Worm (Caenorhabditis elegans) whole organism, L1 larva: ENCODE measurements around the gene D2063.1.
"Not testable (repeated sequence)": the region's sequence is repeated elsewhere in the genome, so short reads cannot be mapped to it uniquely, and the experiment has no call there.

Experiments used
- alr-1 ChIP-seq: fragments of 200-800 bp; sonication (Bioruptor generic); optimal IDR thresholded peaks from 2 replicates; lab custom pipeline; 2018; ENCODE audit warnings: borderline replicate concordance, mild to moderate bottlenecking, missing genetic modification characterization, missing compliant biosample characterization
- ama-1 ChIP-seq: fragments of 150-350 bp; optimal IDR thresholded peaks from 2 replicates; lab custom pipeline; 2014
- ceh-63 ChIP-seq: fragments of 200-800 bp; sonication (Bioruptor generic); optimal IDR thresholded peaks from 2 replicates; lab custom pipeline; 2018; ENCODE audit warnings: mild to moderate bottlenecking, missing genetic modification characterization, missing compliant biosample characterization
- ceh-8 ChIP-seq: fragments of 200-800 bp; sonication (Bioruptor generic); optimal IDR thresholded peaks from 2 replicates; lab custom pipeline; 2018; ENCODE audit warnings: mild to moderate bottlenecking, missing genetic modification characterization, moderate library complexity, missing compliant biosample characterization
- ceh-82 ChIP-seq, 3 experiments: fragments of 150-350 bp in 1 of 3; sonication (generic microtip) in 2 of 3; optimal IDR thresholded peaks; 2 replicates each; lab custom pipeline; 2014 to 2017; ENCODE audit warnings: missing biosample characterization in 3 of 3, missing genetic modification characterization in 3 of 3
- ceh-88 ChIP-seq: fragments of 200-800 bp; sonication (Bioruptor generic); IDR thresholded peaks from 2 replicates; pipeline ENCODE4 v1.3.6; 2022; ENCODE audit warnings: missing genetic modification characterization, missing compliant biosample characterization
- dpl-1 ChIP-seq, 3 experiments: fragments of 150-350 bp in 2 of 3; sonication (generic microtip) in 1 of 3; optimal IDR thresholded peaks; 2 replicates each; lab custom pipeline; 2014 to 2017; ENCODE audit warnings: missing biosample characterization in 3 of 3, missing genetic modification characterization in 3 of 3, missing genetic modification reagents in 3 of 3
- efl-1 ChIP-seq, 4 experiments: fragments of 150-350 bp; optimal IDR thresholded peaks in 3 of 4; peaks in 1 of 4; 1 replicate in 1 of 4; 2 replicates in 3 of 4; lab custom pipeline; 2014; ENCODE audit warnings: missing biosample characterization in 2 of 4, missing genetic modification characterization in 2 of 4, missing genetic modification reagents in 2 of 4
- efl-3 ChIP-seq: fragments of 200-800 bp; sonication (Bioruptor generic); optimal IDR thresholded peaks from 2 replicates; lab custom pipeline; 2018; ENCODE audit warnings: mild to moderate bottlenecking, missing genetic modification characterization, missing compliant biosample characterization
- egl-13 ChIP-seq: sonication (generic microtip); optimal IDR thresholded peaks from 2 replicates; lab custom pipeline; 2016; ENCODE audit warnings: missing genotype, missing genetic modification reagents, missing genetic modification characterization, missing compliant biosample characterization
- fkh-4 ChIP-seq: sonication (generic microtip); optimal IDR thresholded peaks from 2 replicates; lab custom pipeline; 2016; ENCODE audit warnings: missing compliant biosample characterization, missing genetic modification characterization, borderline replicate concordance
- fkh-8 ChIP-seq: sonication (generic microtip); optimal IDR thresholded peaks from 2 replicates; lab custom pipeline; 2016; ENCODE audit warnings: mild to moderate bottlenecking, missing genetic modification characterization, missing compliant biosample characterization
- fos-1 ChIP-seq: fragments of 150-350 bp; optimal IDR thresholded peaks from 2 replicates; lab custom pipeline; 2014; ENCODE audit warnings: missing biosample characterization, missing genetic modification characterization
- grh-1 ChIP-seq: fragments of 200-800 bp; sonication (Bioruptor generic); IDR thresholded peaks from 2 replicates; pipeline ENCODE4 v1.3.6; 2022; ENCODE audit warnings: missing genetic modification reagents, missing genetic modification characterization, missing compliant biosample characterization
- hpl-2 ChIP-seq: fragments of 150-350 bp; optimal IDR thresholded peaks from 2 replicates; lab custom pipeline; 2014; ENCODE audit warnings: missing biosample characterization, missing genetic modification reagents, missing genetic modification characterization
- isw-1 ChIP-seq: fragments of 200-800 bp; sonication (Bioruptor generic); IDR thresholded peaks from 2 replicates; pipeline ENCODE4 v1.3.6; 2022; ENCODE audit warnings: missing genetic modification characterization, missing compliant biosample characterization
- lin-35 ChIP-seq, 2 experiments: fragments of 150-350 bp; optimal IDR thresholded peaks; 2 replicates each; lab custom pipeline; 2014; ENCODE audit warnings: missing biosample characterization in 2 of 2, missing genetic modification characterization in 2 of 2, missing genetic modification reagents in 2 of 2
- mef-2 ChIP-seq: fragments of 150-350 bp; optimal IDR thresholded peaks from 2 replicates; lab custom pipeline; 2014; ENCODE audit warnings: missing biosample characterization, missing genetic modification characterization
- mep-1 ChIP-seq: fragments of 150-350 bp; optimal IDR thresholded peaks from 2 replicates; lab custom pipeline; 2014; ENCODE audit warnings: missing biosample characterization, missing genetic modification characterization
- nhr-12 ChIP-seq: sonication (generic microtip); optimal IDR thresholded peaks from 2 replicates; lab custom pipeline; 2017; ENCODE audit warnings: missing biosample characterization, missing genetic modification characterization
- nhr-20 ChIP-seq: sonication (generic microtip); optimal IDR thresholded peaks from 2 replicates; lab custom pipeline; 2016; ENCODE audit warnings: mild to moderate bottlenecking, missing genetic modification characterization, missing compliant biosample characterization
- nhr-71 ChIP-seq: sonication (generic microtip); optimal IDR thresholded peaks from 2 replicates; lab custom pipeline; 2016; ENCODE audit warnings: mild to moderate bottlenecking, missing genetic modification characterization, moderate library complexity, missing compliant biosample characterization
- nhr-77 ChIP-seq: fragments of 150-350 bp; optimal IDR thresholded peaks from 2 replicates; lab custom pipeline; 2014; ENCODE audit warnings: missing biosample characterization, missing genetic modification characterization
- nhr-84 ChIP-seq: sonication (generic microtip); optimal IDR thresholded peaks from 2 replicates; lab custom pipeline; 2017; ENCODE audit warnings: missing biosample characterization, missing genetic modification characterization
- nhr-85 ChIP-seq: sonication (generic microtip); peaks from one replicate; lab custom pipeline; 2016; ENCODE audit warnings: missing genetic modification characterization, inconsistent platforms, missing compliant biosample characterization
- pag-3 ChIP-seq: sonication (generic microtip); optimal IDR thresholded peaks from 2 replicates; lab custom pipeline; 2017; ENCODE audit warnings: missing genetic modification characterization, mild to moderate bottlenecking, missing compliant biosample characterization, antibody characterized with exemption, borderline replicate concordance; ENCODE audit not compliant: insufficient read depth
- pqm-1 ChIP-seq: sonication (generic microtip); optimal IDR thresholded peaks from 3 replicates; lab custom pipeline; 2017; ENCODE audit warnings: missing biosample characterization, missing genetic modification characterization
- rnt-1 ChIP-seq: sonication (generic microtip); optimal IDR thresholded peaks from 2 replicates; lab custom pipeline; 2016; ENCODE audit warnings: mild to moderate bottlenecking, missing genetic modification characterization, moderate library complexity, missing compliant biosample characterization
- snpc-4 ChIP-seq: fragments of 150-350 bp; optimal IDR thresholded peaks from 2 replicates; lab custom pipeline; 2014; ENCODE audit warnings: missing biosample characterization, missing genetic modification characterization
- tlp-1 ChIP-seq: fragments of 150-350 bp; optimal IDR thresholded peaks from 2 replicates; lab custom pipeline; 2014; ENCODE audit warnings: missing biosample characterization, missing genetic modification characterization
- unc-98 ChIP-seq: fragments of 200-800 bp; sonication (Bioruptor generic); IDR thresholded peaks from 2 replicates; pipeline ENCODE4 v1.3.6; 2022; ENCODE audit warnings: missing genetic modification characterization, missing compliant biosample characterization
- ztf-11 ChIP-seq, 2 experiments: sonication (generic microtip); optimal IDR thresholded peaks; 2 replicates each; lab custom pipeline; 2016 to 2017; ENCODE audit warnings: missing genetic modification characterization in 2 of 2, missing biosample characterization in 1 of 2, missing compliant biosample characterization in 1 of 2

D2063.1 gene

DNA sequence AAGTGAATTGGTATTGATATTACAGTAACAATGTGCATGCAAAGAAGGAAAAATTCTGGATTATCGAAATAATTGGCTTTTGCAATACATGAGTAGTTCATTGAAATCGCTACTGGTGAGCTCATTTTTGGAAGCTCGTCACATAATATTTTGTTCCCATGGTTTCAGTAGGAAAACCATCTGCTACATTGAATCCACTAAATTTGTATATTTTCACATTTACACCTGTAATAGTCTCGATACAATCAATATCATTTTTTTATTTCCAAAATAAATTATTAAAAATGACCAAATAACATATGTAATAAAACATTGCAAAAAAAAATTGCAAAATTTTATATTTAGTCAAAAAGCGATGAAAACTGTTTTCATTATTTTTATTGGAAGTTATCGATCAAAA is 11.9 kb upstream of the D2063.1 start, which contains the start of gene srh-192:
Gene srh-192 (minus strand): TSS at position 101 of the 400 bp plus-strand sequence.
- TF ChIP-seq nhr-20 (tag; lab: Kevin White, UChicago) (no peak), fos-1 (tag; lab: Kevin White, UChicago) (no peak), pag-3 (no peak)

DNA sequence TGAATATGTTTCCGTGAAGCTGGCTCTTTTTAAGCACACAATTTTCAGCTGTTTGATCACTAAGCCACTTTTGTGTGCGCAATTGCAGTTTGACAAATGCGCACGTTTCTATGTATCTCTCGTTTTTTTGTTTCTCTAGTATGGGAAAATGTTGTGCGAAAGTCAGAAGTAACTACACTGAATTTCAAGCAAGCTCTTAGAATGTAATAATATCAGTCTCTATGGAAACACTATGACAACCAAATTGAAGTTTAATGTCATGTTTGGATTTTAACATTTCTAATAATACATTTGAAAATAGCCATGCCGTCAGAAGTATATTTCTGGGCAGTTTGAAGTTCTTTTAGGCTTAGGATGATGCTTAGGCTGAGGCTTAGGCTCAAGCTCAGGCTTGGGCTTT is 7.1 kb upstream of the D2063.1 start, which contains the start of gene ZC132.9:
Gene ZC132.9 (minus strand): TSS at position 101 of the 400 bp plus-strand sequence.
- TF ChIP-seq nhr-20 (tag; lab: Kevin White, UChicago) (peak; percentile 8), ceh-8 (GFP tag; lab: Kevin White, UChicago) (no peak), fkh-8 (tag; lab: Kevin White, UChicago) (peak; percentile 38), ama-1 (no peak)

DNA sequence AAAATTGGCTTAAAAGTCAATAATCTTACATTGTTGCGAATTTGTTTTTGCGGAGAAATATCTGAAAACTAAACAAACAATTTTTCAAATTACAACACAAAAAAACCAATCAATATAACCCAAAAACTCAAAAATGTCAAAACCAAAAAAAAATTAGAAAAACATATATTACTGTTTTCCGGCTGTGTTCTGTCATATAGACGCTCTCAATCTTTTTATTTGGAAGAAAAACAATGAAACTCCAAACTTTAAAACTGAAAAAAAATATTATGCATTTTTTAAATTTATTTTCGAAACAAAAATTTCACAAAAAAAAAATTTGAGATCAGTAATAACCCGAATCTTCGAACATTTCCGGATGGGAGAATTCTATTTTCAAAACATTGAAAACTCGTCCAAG is 4.2 kb upstream of the D2063.1 start, which contains the start of gene R02D1.2:
Gene R02D1.2 (minus strand): TSS at position 101 of the 400 bp plus-strand sequence.
- TF ChIP-seq ceh-88 (GFP tag; lab: Robert Waterston, UW) (no peak), ztf-11 (tag; optimal IDR thresholded peaks at IDR 0.05; lab: Kevin White, UChicago) (no peak), pqm-1 (no peak)

DNA sequence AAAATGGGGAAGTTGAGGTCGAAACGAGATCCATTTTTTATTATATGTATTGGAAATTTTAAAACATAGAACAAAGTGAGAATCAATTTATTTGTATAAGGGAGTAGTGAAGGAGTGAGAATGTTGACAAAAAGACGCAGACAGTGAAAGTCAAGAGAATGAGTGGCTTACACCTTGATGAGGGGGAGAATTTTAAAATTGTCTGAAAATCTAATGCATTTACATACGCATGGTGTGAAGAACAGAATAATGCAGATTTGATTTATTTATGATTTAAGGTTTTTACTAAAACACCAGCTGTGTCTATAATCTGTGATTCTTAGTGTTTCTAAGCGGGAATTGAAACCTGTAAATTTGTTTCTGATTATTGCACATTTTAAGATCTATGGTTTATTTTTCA is 1.5 kb upstream of the D2063.1 start, which contains the start of gene nhr-125:
Gene nhr-125 (minus strand): TSS at position 101 of the 400 bp plus-strand sequence.
- TF ChIP-seq efl-1 (optimal IDR thresholded peaks at IDR 0.05; lab: Kevin White, UChicago) = no peak
- TF ChIP-seq efl-1 (GFP tag; optimal IDR thresholded peaks at IDR 0.05 in 1 of 2; lab: Kevin White, UChicago) = no peak
- no peak for TF ChIP-seq grh-1
- TF ChIP-seq efl-3 (GFP tag; lab: Kevin White, UChicago) = no peak
- TF ChIP-seq tlp-1 (tag; lab: Kevin White, UChicago) = no peak
- TF ChIP-seq hpl-2 (GFP tag; lab: Kevin White, UChicago) = no peak
- TF ChIP-seq mep-1 (tag; lab: Kevin White, UChicago) = no peak
- no peak for TF ChIP-seq nhr-71
- TF ChIP-seq ceh-82 (tag; optimal IDR thresholded peaks at IDR 0.05; lab: Kevin White, UChicago) = no peak

DNA sequence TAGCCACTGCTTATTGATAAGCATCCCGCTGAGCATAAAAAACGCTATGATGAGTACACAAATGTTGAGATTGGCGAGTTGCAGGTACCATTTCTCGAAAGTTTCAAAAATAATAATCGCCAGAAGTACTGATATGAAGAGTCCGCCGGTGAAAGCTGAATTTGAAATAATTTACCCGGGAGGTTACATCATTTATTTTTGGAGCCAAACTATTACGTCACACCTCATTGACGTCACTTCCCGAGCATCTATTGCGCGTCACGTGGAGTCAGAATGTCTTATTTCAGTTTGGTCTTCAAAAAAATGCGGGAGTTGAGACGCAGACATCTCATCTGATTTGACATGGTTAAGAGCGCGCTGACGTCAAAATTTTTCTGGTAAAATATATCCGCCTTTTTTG is 3.9 kb downstream of the D2063.1 start:
- TF ChIP-seq fos-1 (tag; lab: Kevin White, UChicago) (no peak), unc-98 (no peak), alr-1 (no peak), mef-2 (tag; lab: Kevin White, UChicago) (no peak), nhr-12 (no peak), nhr-77 (tag; lab: Kevin White, UChicago) (no peak), efl-3 (GFP tag; lab: Kevin White, UChicago) (no peak), snpc-4 (no peak), dpl-1 (GFP tag; optimal IDR thresholded peaks at IDR 0.05; lab: Kevin White, UChicago) (no peak), lin-35 (GFP tag; optimal IDR thresholded peaks at IDR 0.05; lab: Kevin White, UChicago) (no peak), nhr-85 (no peak), isw-1 (no peak), fkh-4 (tag; lab: Kevin White, UChicago) (no peak), grh-1 (no peak), ceh-63 (GFP tag; lab: Kevin White, UChicago) (no peak)

DNA sequence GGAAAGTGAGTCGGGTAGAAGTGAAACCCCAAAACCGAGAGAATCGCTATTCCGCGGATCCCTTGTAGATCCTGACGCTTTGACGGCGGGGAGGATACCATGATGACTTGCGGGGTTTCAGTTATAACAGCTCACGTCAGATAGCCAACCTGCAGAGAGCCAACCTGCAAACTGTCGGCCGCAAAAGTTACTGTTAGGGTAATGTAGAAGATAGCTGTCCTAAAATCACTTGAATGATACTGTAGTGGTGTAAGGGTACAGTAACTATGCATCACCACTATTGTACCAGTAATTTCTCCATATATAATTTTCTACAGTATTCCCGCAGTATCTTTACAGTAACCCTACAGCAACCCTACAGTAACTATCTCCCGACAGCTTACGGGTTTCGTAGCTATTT is 5.5 kb downstream of the D2063.1 start, which contains the start of gene oac-12:
Gene oac-12 (minus strand): TSS at position 101 of the 400 bp plus-strand sequence.
- TF ChIP-seq hpl-2 (GFP tag; lab: Kevin White, UChicago) (no peak), nhr-85 (peak; percentile 2)
- TF ChIP-seq, all 84 proteins: peak for 1

DNA sequence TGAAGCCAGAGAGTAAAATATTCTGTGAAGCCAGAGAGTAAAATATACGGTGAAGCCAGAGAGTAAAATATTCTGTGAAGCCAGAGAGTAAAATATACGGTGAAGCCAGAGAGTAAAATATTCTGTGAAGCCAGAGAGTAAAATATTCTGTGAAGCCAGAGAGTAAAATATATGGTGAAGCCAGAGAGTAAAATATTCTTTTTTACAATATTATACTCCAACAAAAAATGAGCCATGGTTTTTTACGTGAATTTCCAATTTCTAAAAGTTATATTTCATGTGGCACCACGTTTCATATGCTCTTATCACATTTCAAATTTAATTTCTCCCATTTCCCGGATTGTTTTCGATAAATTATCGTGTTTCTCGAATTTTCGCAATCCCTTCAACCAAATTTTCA is 9.5 kb downstream of the D2063.1 start, which contains the start of gene irld-1:
Gene irld-1 (plus strand): TSS at position 301 of the 400 bp plus-strand sequence.
- not testable (repeated sequence) for TF ChIP-seq nhr-84, rnt-1, egl-13 (tag; lab: Kevin White, UChicago)
